Worm (Caenorhabditis elegans) whole organism, midembryonic: Measurements from ENCODE around the gene C39E9.12.

Experiments
- T22C8.4 ChIP-seq: fragments of 200-800 bp; sonication (Bioruptor generic); IDR thresholded peaks from 2 replicates; pipeline ENCODE4 v1.3.6; 2022; ENCODE audit warnings: missing genetic modification characterization, missing compliant biosample characterization
- cog-1 ChIP-seq: sonication (generic microtip); optimal IDR thresholded peaks from 2 replicates; lab custom pipeline; 2016; ENCODE audit warnings: missing genetic modification characterization, missing compliant biosample characterization
- flt-1 ChIP-seq: fragments of 200-800 bp; sonication (Bioruptor generic); IDR thresholded peaks from 2 replicates; pipeline ENCODE4 v1.3.6; 2022; ENCODE audit warnings: missing genetic modification characterization, missing compliant biosample characterization
- klf-2 ChIP-seq: fragments of 200-800 bp; sonication (Bioruptor generic); conservative IDR thresholded peaks from 2 replicates; pipeline ENCODE4 v1.3.6; 2022; ENCODE audit warnings: missing genetic modification reagents, missing genetic modification characterization, missing compliant biosample characterization
- med-1 ChIP-seq: sonication (generic microtip); optimal IDR thresholded peaks from 2 replicates; lab custom pipeline; 2017; ENCODE audit warnings: missing genetic modification characterization, mild to moderate bottlenecking, missing compliant biosample characterization, antibody characterized with exemption, missing genetic modification reagents; ENCODE audit not compliant: insufficient read depth
- ref-1 ChIP-seq: fragments of 200-800 bp; sonication (Bioruptor generic); conservative IDR thresholded peaks from 2 replicates; pipeline ENCODE4 v1.3.6; 2022; ENCODE audit warnings: missing genetic modification reagents, missing genetic modification characterization, missing compliant biosample characterization
- tab-1 ChIP-seq: fragments of 200-800 bp; sonication (Bioruptor generic); IDR thresholded peaks from 2 replicates; pipeline ENCODE4 v1.3.6; 2022; ENCODE audit warnings: missing genetic modification characterization, missing compliant biosample characterization
- ztf-23 ChIP-seq: fragments of 200-800 bp; sonication (Bioruptor generic); IDR thresholded peaks from 2 replicates; pipeline ENCODE4 v1.3.6; 2022; ENCODE audit warnings: missing genetic modification reagents, missing genetic modification characterization, missing compliant biosample characterization
- ztf-29 ChIP-seq: fragments of 200-800 bp; sonication (Bioruptor generic); IDR thresholded peaks from 2 replicates; pipeline ENCODE4 v1.3.6; 2022; ENCODE audit warnings: missing genetic modification reagents, missing genetic modification characterization, missing compliant biosample characterization

Gene C39E9.12

ce11 chrIV:13078342-13078741, 15.5 kb upstream of the C39E9.12 start:
- TF ChIP-seq tab-1 (GFP tag; lab: Robert Waterston, UW): no peak
- TF ChIP-seq med-1 (GFP tag; lab: Kevin White, UChicago): no peak
- TF ChIP-seq flt-1: no peak
- TF ChIP-seq ref-1 (GFP tag; lab: Robert Waterston, UW): no peak
- no peak for TF ChIP-seq ztf-29 (GFP tag; lab: Robert Waterston, UW)
- TF ChIP-seq T22C8.4 (GFP tag; lab: Robert Waterston, UW): no peak
- TF ChIP-seq ztf-23 (GFP tag; lab: Robert Waterston, UW): no peak
- no peak for TF ChIP-seq klf-2 (GFP tag; lab: Robert Waterston, UW)
- no peak for TF ChIP-seq cog-1 (tag; lab: Kevin White, UChicago)

- TF ChIP-seq ztf-29 (GFP tag; lab: Robert Waterston, UW) (no peak), ref-1 (GFP tag; lab: Robert Waterston, UW) (no peak), T22C8.4 (GFP tag; lab: Robert Waterston, UW) (no peak)
These were observed 14.7 kb upstream of the C39E9.12 start, which contains the start of gene C39E9.8 for ce11 chrIV:13079119-13079518. C39E9.8 (plus strand) TSS chrIV:13079446.

- TF ChIP-seq med-1 (GFP tag; lab: Kevin White, UChicago) (no peak), flt-1 (no peak), ref-1 (GFP tag; lab: Robert Waterston, UW) (no peak)
These were observed 13.6 kb upstream of the C39E9.12 start for ce11 chrIV:13080185-13080584.

- no peak for TF ChIP-seq flt-1
These were observed 12.9 kb upstream of the C39E9.12 start for ce11 chrIV:13080861-13081260.

ce11 chrIV:13082106-13082505, 11.7 kb upstream of the C39E9.12 start:
- no peak for TF ChIP-seq tab-1 (GFP tag; lab: Robert Waterston, UW)

- TF ChIP-seq T22C8.4 (GFP tag; lab: Robert Waterston, UW): no peak
- no peak for TF ChIP-seq flt-1
- no peak for TF ChIP-seq ztf-23 (GFP tag; lab: Robert Waterston, UW)
- TF ChIP-seq cog-1 (tag; lab: Kevin White, UChicago): no peak
- TF ChIP-seq tab-1 (GFP tag; lab: Robert Waterston, UW): no peak
- no peak for TF ChIP-seq ztf-29 (GFP tag; lab: Robert Waterston, UW)
- no peak for TF ChIP-seq med-1 (GFP tag; lab: Kevin White, UChicago)
- no peak for TF ChIP-seq klf-2 (GFP tag; lab: Robert Waterston, UW)
- TF ChIP-seq ref-1 (GFP tag; lab: Robert Waterston, UW): no peak
These were observed 10.7 kb upstream of the C39E9.12 start for ce11 chrIV:13082836-13083763.

- no peak for TF ChIP-seq klf-2 (GFP tag; lab: Robert Waterston, UW)
- TF ChIP-seq ref-1 (GFP tag; lab: Robert Waterston, UW): no peak
- TF ChIP-seq T22C8.4 (GFP tag; lab: Robert Waterston, UW): no peak
- TF ChIP-seq cog-1 (tag; lab: Kevin White, UChicago): no peak
- TF ChIP-seq med-1 (GFP tag; lab: Kevin White, UChicago): no peak
- TF ChIP-seq tab-1 (GFP tag; lab: Robert Waterston, UW): no peak
These were observed 8.1 kb upstream of the C39E9.12 start for ce11 chrIV:13085675-13086074.

- TF ChIP-seq med-1 (GFP tag; lab: Kevin White, UChicago): no peak
- no peak for TF ChIP-seq T22C8.4 (GFP tag; lab: Robert Waterston, UW)
- TF ChIP-seq tab-1 (GFP tag; lab: Robert Waterston, UW): no peak
- no peak for TF ChIP-seq klf-2 (GFP tag; lab: Robert Waterston, UW)
- TF ChIP-seq ztf-23 (GFP tag; lab: Robert Waterston, UW): no peak
- no peak for TF ChIP-seq ref-1 (GFP tag; lab: Robert Waterston, UW)
- TF ChIP-seq cog-1 (tag; lab: Kevin White, UChicago): no peak
- no peak for TF ChIP-seq ztf-29 (GFP tag; lab: Robert Waterston, UW)
- no peak for TF ChIP-seq flt-1
These were observed 7.1 kb upstream of the C39E9.12 start, which contains the start of gene spin-2 for ce11 chrIV:13086705-13087104. spin-2 (plus strand) TSS chrIV:13087005.

- no peak for TF ChIP-seq klf-2 (GFP tag; lab: Robert Waterston, UW)
- TF ChIP-seq tab-1 (GFP tag; lab: Robert Waterston, UW): 0 out of 2 replicates have a peak, but pooled peaks have one; percentile 47
These were observed 4.0 kb upstream of the C39E9.12 start for ce11 chrIV:13089671-13090242.

- TF ChIP-seq tab-1 (GFP tag; lab: Robert Waterston, UW) (no peak), ztf-29 (GFP tag; lab: Robert Waterston, UW) (no peak), cog-1 (tag; lab: Kevin White, UChicago) (no peak), klf-2 (GFP tag; lab: Robert Waterston, UW) (no peak), ref-1 (GFP tag; lab: Robert Waterston, UW) (no peak), ztf-23 (GFP tag; lab: Robert Waterston, UW) (no peak), T22C8.4 (GFP tag; lab: Robert Waterston, UW) (no peak), flt-1 (no peak)
These were observed 2.8 kb upstream of the C39E9.12 start, which contains the start of gene col-132 for ce11 chrIV:13090967-13091366. col-132 (minus strand) TSS chrIV:13091067.
